Worm (Caenorhabditis elegans) whole organism, mixed stage, embryonic: Measurements from ENCODE around the gene nspb-5.
A peak's percentile ranks its signal among the peaks of the same experiment; 100 is the strongest.

Experiments used
- M03D4.4 ChIP-seq: sonication (generic microtip); optimal IDR thresholded peaks from 2 replicates; lab custom pipeline; 2017; ENCODE audit warnings: mild to moderate bottlenecking, missing genetic modification characterization, missing compliant biosample characterization
- bed-3 ChIP-seq: fragments of 200-800 bp; sonication (Bioruptor generic); optimal IDR thresholded peaks from 3 replicates; lab custom pipeline; 2018; ENCODE audit warnings: mild to moderate bottlenecking, missing genetic modification characterization, moderate library complexity, missing compliant biosample characterization
- blmp-1 ChIP-seq: fragments of 150-350 bp; optimal IDR thresholded peaks from 2 replicates; lab custom pipeline; 2014; ENCODE audit warnings: missing biosample characterization, missing genetic modification characterization
- ceh-39 ChIP-seq: fragments of 150-350 bp; optimal IDR thresholded peaks from 2 replicates; lab custom pipeline; 2014; ENCODE audit warnings: missing biosample characterization, missing genetic modification characterization
- ceh-43 ChIP-seq: fragments of 200-800 bp; sonication (Bioruptor generic); optimal IDR thresholded peaks from 2 replicates; lab custom pipeline; 2018; ENCODE audit warnings: mild to moderate bottlenecking, missing genetic modification characterization, moderate library complexity, missing compliant biosample characterization
- ceh-83 ChIP-seq: fragments of 200-800 bp; sonication (Bioruptor generic); optimal IDR thresholded peaks from 2 replicates; lab custom pipeline; 2018; ENCODE audit warnings: mild to moderate bottlenecking, missing genetic modification characterization, missing compliant biosample characterization
- ces-1 ChIP-seq: fragments of 150-350 bp; optimal IDR thresholded peaks from 2 replicates; lab custom pipeline; 2014; ENCODE audit warnings: missing biosample characterization, missing genetic modification reagents, missing genetic modification characterization
- cnd-1 ChIP-seq: fragments of 200-800 bp; sonication (Bioruptor generic); optimal IDR thresholded peaks from 2 replicates; lab custom pipeline; 2018; ENCODE audit warnings: mild to moderate bottlenecking, missing genetic modification characterization, missing compliant biosample characterization
- drap-1 ChIP-seq: fragments of 200-800 bp; sonication (Bioruptor generic); optimal IDR thresholded peaks from 3 replicates; lab custom pipeline; 2018; ENCODE audit warnings: mild to moderate bottlenecking, missing genetic modification characterization, missing compliant biosample characterization
- elt-1 ChIP-seq: sonication (generic microtip); optimal IDR thresholded peaks from 2 replicates; lab custom pipeline; 2017; ENCODE audit warnings: missing genetic modification characterization, mild to moderate bottlenecking, missing compliant biosample characterization, antibody characterized with exemption, moderate library complexity, borderline replicate concordance; ENCODE audit not compliant: insufficient read depth
- flh-1 ChIP-seq: fragments of 200-800 bp; sonication (Bioruptor generic); optimal IDR thresholded peaks from 2 replicates; lab custom pipeline; 2018; ENCODE audit warnings: mild to moderate bottlenecking, missing genetic modification characterization, moderate library complexity, missing compliant biosample characterization
- ham-2 ChIP-seq: fragments of 200-800 bp; sonication (Bioruptor generic); optimal IDR thresholded peaks from 2 replicates; lab custom pipeline; 2018; ENCODE audit warnings: mild to moderate bottlenecking, missing genetic modification characterization, missing compliant biosample characterization
- hlh-1 ChIP-seq: fragments of 150-350 bp; optimal IDR thresholded peaks from 2 replicates; lab custom pipeline; 2014; ENCODE audit warnings: missing biosample characterization, missing genetic modification reagents, missing genetic modification characterization
- lin-13 ChIP-seq: fragments of 150-350 bp; optimal IDR thresholded peaks from 2 replicates; lab custom pipeline; 2014; ENCODE audit warnings: missing biosample characterization, missing genetic modification characterization
- lin-32 ChIP-seq: fragments of 200-800 bp; sonication (Bioruptor generic); optimal IDR thresholded peaks from 2 replicates; lab custom pipeline; 2018; ENCODE audit warnings: mild to moderate bottlenecking, missing genetic modification characterization, missing compliant biosample characterization
- lsy-2 ChIP-seq: fragments of 150-350 bp; optimal IDR thresholded peaks from 2 replicates; lab custom pipeline; 2014; ENCODE audit warnings: missing biosample characterization, missing genetic modification characterization
- mab-5 ChIP-seq: fragments of 150-350 bp; optimal IDR thresholded peaks from 2 replicates; lab custom pipeline; 2014; ENCODE audit warnings: missing biosample characterization, missing genetic modification characterization
- mep-1 ChIP-seq: fragments of 150-350 bp; optimal IDR thresholded peaks from 2 replicates; lab custom pipeline; 2017; ENCODE audit warnings: missing biosample characterization, missing genetic modification reagents, missing genetic modification characterization, inconsistent platforms
- mls-2 ChIP-seq: sonication (generic microtip); optimal IDR thresholded peaks from 2 replicates; lab custom pipeline; 2016; ENCODE audit warnings: mild to moderate bottlenecking, missing genetic modification characterization, moderate library complexity, missing compliant biosample characterization
- nhr-2 ChIP-seq: fragments of 150-350 bp; optimal IDR thresholded peaks from 2 replicates; lab custom pipeline; 2014; ENCODE audit warnings: missing biosample characterization, missing genetic modification characterization
- nhr-237 ChIP-seq: fragments of 150-350 bp; optimal IDR thresholded peaks from 2 replicates; lab custom pipeline; 2014; ENCODE audit warnings: missing biosample characterization, missing genetic modification characterization
- nhr-28 ChIP-seq: fragments of 150-350 bp; optimal IDR thresholded peaks from 2 replicates; lab custom pipeline; 2014; ENCODE audit warnings: missing biosample characterization, missing genetic modification characterization
- pha-4 ChIP-seq: fragments of 150-350 bp; optimal IDR thresholded peaks from 2 replicates; lab custom pipeline; 2018; ENCODE audit warnings: missing biosample characterization, missing genetic modification reagents, missing genetic modification characterization
- snpc-4 ChIP-seq: fragments of 150-350 bp; optimal IDR thresholded peaks from 2 replicates; lab custom pipeline; 2014; ENCODE audit warnings: missing biosample characterization, missing genetic modification characterization
- sptf-1 ChIP-seq: sonication (generic microtip); optimal IDR thresholded peaks from 2 replicates; lab custom pipeline; 2017; ENCODE audit warnings: mild to moderate bottlenecking, missing genetic modification characterization, moderate library complexity, missing compliant biosample characterization
- tbx-8 ChIP-seq: fragments of 200-800 bp; sonication (Bioruptor generic); optimal IDR thresholded peaks from 2 replicates; lab custom pipeline; 2018; ENCODE audit warnings: mild to moderate bottlenecking, missing genetic modification characterization, moderate library complexity, missing compliant biosample characterization
- unc-120 ChIP-seq: sonication (generic microtip); optimal IDR thresholded peaks from 2 replicates; lab custom pipeline; 2017; ENCODE audit warnings: missing genetic modification characterization, missing compliant biosample characterization; ENCODE audit not compliant: poor library complexity, severe bottlenecking
- unc-39 ChIP-seq: fragments of 150-350 bp; optimal IDR thresholded peaks from 2 replicates; lab custom pipeline; 2014; ENCODE audit warnings: missing biosample characterization, missing genetic modification characterization
- unc-62 ChIP-seq: fragments of 150-350 bp; optimal IDR thresholded peaks from 2 replicates; lab custom pipeline; 2014; ENCODE audit warnings: missing biosample characterization, missing genetic modification reagents, missing genetic modification characterization
- zip-8 ChIP-seq: fragments of 150-350 bp; optimal IDR thresholded peaks from 2 replicates; lab custom pipeline; 2014; ENCODE audit warnings: missing biosample characterization, missing genetic modification characterization
- ztf-11 ChIP-seq: fragments of 150-350 bp; optimal IDR thresholded peaks from 2 replicates; lab custom pipeline; 2014; ENCODE audit warnings: missing biosample characterization, missing genetic modification characterization

Gene nspb-5

ce11 chrIV:6634789-6635188 is 35.9 kb downstream of the nspb-5 start, which contains the start of gene metl-13:
Gene metl-13 (plus strand): TSS chrIV:6635089.
- TF ChIP-seq mep-1 (tag; lab: Kevin White, UChicago) = no peak
- no peak for TF ChIP-seq ham-2
- TF ChIP-seq mls-2 (tag; lab: Kevin White, UChicago) = no peak
- no peak for TF ChIP-seq tbx-8 (GFP tag; lab: Kevin White, UChicago)

DNA sequence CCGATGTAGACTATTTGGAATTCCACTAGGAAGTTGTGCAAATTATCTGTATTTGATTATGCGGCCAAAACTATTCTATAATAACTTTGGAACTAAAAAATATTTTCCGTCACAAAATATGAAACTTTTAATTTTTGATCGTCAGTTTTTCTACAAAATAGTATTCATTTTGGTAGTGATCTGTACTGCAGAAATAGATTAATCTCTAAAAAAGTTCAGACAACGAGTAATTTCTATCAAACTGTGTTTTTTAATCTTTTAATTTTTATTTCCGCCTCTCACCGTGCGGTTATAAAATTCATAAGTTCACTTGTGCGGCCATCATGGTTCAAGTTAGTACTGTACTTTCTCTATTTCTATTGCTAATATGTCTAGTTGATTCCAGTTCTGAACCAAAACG is 39.4 kb downstream of the nspb-5 start, which contains the start of gene C01B10.7:
C01B10.7 (plus strand) TSS at position 301 of the 400 bp plus-strand sequence.
- TF ChIP-seq lsy-2 (tag; lab: Kevin White, UChicago) (no peak), hlh-1 (tag; lab: Kevin White, UChicago) (no peak), lin-13 (tag; lab: Kevin White, UChicago) (no peak), nhr-237 (no peak), mep-1 (tag; lab: Kevin White, UChicago) (no peak), ceh-83 (no peak), ceh-39 (no peak), nhr-28 (no peak), unc-120 (tag; lab: Kevin White, UChicago) (no peak), tbx-8 (GFP tag; lab: Kevin White, UChicago) (no peak), snpc-4 (tag; lab: Kevin White, UChicago) (no peak)

- no peak for TF ChIP-seq lsy-2 (tag; lab: Kevin White, UChicago)
- no peak for TF ChIP-seq ceh-43 (GFP tag; lab: Kevin White, UChicago)
- TF ChIP-seq zip-8 = no peak
- TF ChIP-seq lin-32 (GFP tag; lab: Kevin White, UChicago) = no peak
- no peak for TF ChIP-seq mab-5 (tag; lab: Kevin White, UChicago)
- TF ChIP-seq, all 35 proteins: peak for 0
These were observed 41.0 kb downstream of the nspb-5 start, which contains the start of gene C01B10.6 for ce11 chrIV:6639880-6640279. Gene C01B10.6 (plus strand): TSS chrIV:6640180.

DNA sequence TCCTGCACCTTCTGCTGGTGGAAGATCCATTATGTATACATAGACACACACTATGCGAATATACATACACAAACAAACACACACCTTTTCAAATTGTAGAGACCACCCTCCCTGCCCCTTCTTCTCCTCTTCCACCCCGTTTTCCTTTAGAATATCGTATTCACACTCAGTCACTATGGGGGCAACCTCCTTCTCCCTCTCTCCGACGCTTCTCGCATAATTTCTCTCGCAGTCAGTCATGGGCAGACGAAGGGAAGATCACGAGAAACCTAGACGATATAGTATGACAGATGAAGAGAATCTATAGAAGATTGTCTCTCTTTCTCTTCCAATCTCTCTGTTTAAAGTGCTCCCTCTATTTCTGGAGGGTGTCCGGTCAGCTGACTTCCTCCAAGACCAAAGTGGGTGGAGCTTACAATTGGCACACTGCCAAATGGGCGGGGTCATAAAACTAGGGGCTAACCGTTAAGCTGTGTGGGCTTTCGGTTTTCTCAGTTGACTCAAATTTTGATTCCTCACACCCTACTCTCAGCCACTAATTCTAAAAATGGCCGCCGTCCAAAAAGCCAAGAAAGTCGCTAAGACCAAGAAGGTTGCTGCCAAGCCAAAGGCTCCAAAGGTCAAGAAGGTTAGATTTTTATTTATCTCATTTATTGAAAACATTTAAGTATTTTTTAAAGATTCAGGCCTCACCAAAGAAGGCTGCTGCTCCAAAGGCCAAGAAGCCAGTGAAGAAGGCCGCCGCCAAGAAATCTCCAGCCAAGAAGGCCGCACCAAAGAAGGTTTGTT is 47.2 kb downstream of the nspb-5 start, which contains the start of gene hil-7:
hil-7 (plus strand) TSS at position 446 of the 789 bp plus-strand sequence.
- TF ChIP-seq ztf-11 (tag; lab: Kevin White, UChicago) (peak; percentile 82), flh-1 (GFP tag; lab: Kevin White, UChicago) (no peak), bed-3 (GFP tag; lab: Kevin White, UChicago) (no peak), ces-1 (GFP tag; lab: Kevin White, UChicago) (peak; percentile 89), elt-1 (tag; lab: Kevin White, UChicago) (no peak), M03D4.4 (tag; lab: Kevin White, UChicago) (peak; percentile 28), drap-1 (peak; percentile 65), ham-2 (peak; percentile 96), cnd-1 (tag; lab: Kevin White, UChicago) (peak; percentile 58), mep-1 (tag; lab: Kevin White, UChicago) (peak; percentile 44), unc-120 (tag; lab: Kevin White, UChicago) (peak; percentile 100), nhr-237 (peak; percentile 59), ceh-83 (no peak), ceh-39 (no peak), sptf-1 (tag; lab: Kevin White, UChicago) (peak; percentile 58), lin-13 (tag; lab: Kevin White, UChicago) (no peak), unc-39 (tag; lab: Kevin White, UChicago) (peak; percentile 79), unc-62 (GFP tag; lab: Kevin White, UChicago) (peak; percentile 88), blmp-1 (tag; lab: Kevin White, UChicago) (peak; percentile 29), nhr-2 (tag; lab: Kevin White, UChicago) (peak; percentile 21), pha-4 (tag; lab: Kevin White, UChicago) (peak; percentile 93), lin-32 (GFP tag; lab: Kevin White, UChicago) (peak; percentile 7), mls-2 (tag; lab: Kevin White, UChicago) (peak; percentile 79), lsy-2 (tag; lab: Kevin White, UChicago) (peak; percentile 74), ceh-43 (GFP tag; lab: Kevin White, UChicago) (peak; percentile 34), mab-5 (tag; lab: Kevin White, UChicago) (peak; percentile 73), hlh-1 (tag; lab: Kevin White, UChicago) (peak; percentile 90), snpc-4 (tag; lab: Kevin White, UChicago) (no peak)
